Worm (Caenorhabditis elegans): ENCODE results near the gene ins-22.

Gene ins-22

ce11 chrIII:9991324-9991723 is 34.8 kb upstream of the ins-22 start:
- TF ChIP-seq unc-62 (GFP tag; optimal IDR thresholded peaks at IDR 0.05): no peak
- no peak for TF ChIP-seq nhr-120 (GFP tag; IDR thresholded peaks at IDR 0.05)
- no peak for TF ChIP-seq ztf-3 (GFP tag; optimal IDR thresholded peaks at IDR 0.05)
- TF ChIP-seq lin-40 (tag; optimal IDR thresholded peaks at IDR 0.05): no peak
- no peak for TF ChIP-seq B0035.1 (tag; optimal IDR thresholded peaks at IDR 0.05)
- TF ChIP-seq mel-28 (tag; optimal IDR thresholded peaks at IDR 0.05; ENCODE audit: borderline replicate concordance): no peak
- TF ChIP-seq Y56A3A.18 (GFP tag; IDR thresholded peaks at IDR 0.05): no peak
- no peak for TF ChIP-seq ekl-4 (GFP tag; IDR thresholded peaks at IDR 0.05)
- TF ChIP-seq F55B11.4 (tag; optimal IDR thresholded peaks at IDR 0.05; ENCODE audit: borderline replicate concordance, insufficient read depth): no peak
- TF ChIP-seq hlh-26 (GFP tag; conservative IDR thresholded peaks at IDR 0.05): no peak
- no peak for TF ChIP-seq attf-3 (GFP tag; conservative IDR thresholded peaks at IDR 0.05)
- TF ChIP-seq B0336.3 (GFP tag; IDR thresholded peaks at IDR 0.05): no peak
- TF ChIP-seq rcor-1 (GFP tag; IDR thresholded peaks at IDR 0.05): no peak
- no peak for TF ChIP-seq hmg-20 (GFP tag; IDR thresholded peaks at IDR 0.05)
- TF ChIP-seq unc-130 (GFP tag; optimal IDR thresholded peaks at IDR 0.05): no peak
- TF ChIP-seq F22D6.2 (tag; optimal IDR thresholded peaks at IDR 0.05): no peak
- TF ChIP-seq efl-1 (GFP tag; optimal IDR thresholded peaks at IDR 0.05): no peak
- no peak for TF ChIP-seq F23B12.7 (tag; optimal IDR thresholded peaks at IDR 0.05; ENCODE audit: insufficient read depth)

ce11 chrIII:9993535-9993934 is 32.6 kb upstream of the ins-22 start, which contains the start of gene C05B5.4:
Gene C05B5.4 (plus strand): TSS chrIII:9993885.
- TF ChIP-seq sptf-2 (GFP tag; optimal IDR thresholded peaks at IDR 0.05) (no peak), pbrm-1 (GFP tag; IDR thresholded peaks at IDR 0.05) (no peak), mcd-1 (GFP tag; IDR thresholded peaks at IDR 0.05) (no peak), B0261.1 (tag; optimal IDR thresholded peaks at IDR 0.05) (no peak), bed-2 (GFP tag; IDR thresholded peaks at IDR 0.05) (no peak), zfh-2 (GFP tag; conservative IDR thresholded peaks at IDR 0.05) (no peak), ceh-91 (GFP tag; IDR thresholded peaks at IDR 0.05) (no peak), nfya-1 (tag; optimal IDR thresholded peaks at IDR 0.05; ENCODE audit: borderline replicate concordance, insufficient read depth) (no peak), snpc-1.1 (tag; optimal IDR thresholded peaks at IDR 0.05; ENCODE audit: insufficient read depth) (no peak), snpc-3.4 (tag; optimal IDR thresholded peaks at IDR 0.05) (no peak), zim-3 (tag; optimal IDR thresholded peaks at IDR 0.05) (no peak), B0019.2 (GFP tag; conservative IDR thresholded peaks at IDR 0.05) (no peak), lir-1 (GFP tag; conservative IDR thresholded peaks at IDR 0.05) (no peak), ekl-4 (GFP tag; IDR thresholded peaks at IDR 0.05) (no peak), egl-18 (GFP tag; IDR thresholded peaks at IDR 0.05) (no peak), ceh-100 (GFP tag; IDR thresholded peaks at IDR 0.05) (no peak), ztf-18 (tag; optimal IDR thresholded peaks at IDR 0.05) (no peak), ztf-6 (GFP tag; IDR thresholded peaks at IDR 0.05) (no peak), rcor-1 (GFP tag; IDR thresholded peaks at IDR 0.05) (no peak), nhr-120 (GFP tag; IDR thresholded peaks at IDR 0.05) (no peak)

ce11 chrIII:9997890-9998289 is 28.2 kb upstream of the ins-22 start, which contains the start of gene pqn-8:
Gene pqn-8 (minus strand): TSS chrIII:9997990.
- TF ChIP-seq nhr-179 (tag; optimal IDR thresholded peaks at IDR 0.05) (no peak), rcor-1 (GFP tag; IDR thresholded peaks at IDR 0.05) (no peak), chd-7 (tag; optimal IDR thresholded peaks at IDR 0.05) (no peak), rpc-1 (optimal IDR thresholded peaks at IDR 0.05) (no peak), rpc-1 (tag; optimal IDR thresholded peaks at IDR 0.05) (no peak), let-607 (tag; optimal IDR thresholded peaks at IDR 0.05) (no peak), mes-4 (tag; optimal IDR thresholded peaks at IDR 0.05) (no peak), atf-7 (tag; optimal IDR thresholded peaks at IDR 0.05) (no peak), hlh-26 (GFP tag; conservative IDR thresholded peaks at IDR 0.05) (no peak), F49E8.2 (tag; optimal IDR thresholded peaks at IDR 0.05; ENCODE audit: insufficient read depth) (no peak), ceh-79 (tag; optimal IDR thresholded peaks at IDR 0.05) (no peak), repo-1 (tag; optimal IDR thresholded peaks at IDR 0.05) (no peak), K12H6.12 (tag; optimal IDR thresholded peaks at IDR 0.05) (no peak), ama-1 (optimal IDR thresholded peaks at IDR 0.05) (no peak), ama-1 (GFP tag; optimal IDR thresholded peaks at IDR 0.05) (no peak), ets-4 (GFP tag; optimal IDR thresholded peaks at IDR 0.05) (no peak)
